Worm (Caenorhabditis elegans) whole organism, L1 larva: ENCODE data around the gene F47E1.1.

Source experiments
- dpl-1 ChIP-seq, 3 experiments: fragments of 150-350 bp in 2 of 3; sonication (generic microtip) in 1 of 3; optimal IDR thresholded peaks; 2 replicates each; lab custom pipeline; 2014 to 2017; ENCODE audit warnings: missing biosample characterization in 3 of 3, missing genetic modification characterization in 3 of 3, missing genetic modification reagents in 3 of 3
- lin-15B ChIP-seq: fragments of 150-350 bp; sonication (generic microtip); optimal IDR thresholded peaks from 3 replicates; lab custom pipeline; 2014; ENCODE audit warnings: missing biosample characterization, missing genetic modification characterization
- nhr-76 ChIP-seq: sonication (generic microtip); optimal IDR thresholded peaks from 2 replicates; lab custom pipeline; 2017; ENCODE audit warnings: missing biosample characterization, missing genetic modification characterization
- rnt-1 ChIP-seq: sonication (generic microtip); optimal IDR thresholded peaks from 2 replicates; lab custom pipeline; 2016; ENCODE audit warnings: mild to moderate bottlenecking, missing genetic modification characterization, moderate library complexity, missing compliant biosample characterization
- unc-62 ChIP-seq: fragments of 150-350 bp; optimal IDR thresholded peaks from 2 replicates; lab custom pipeline; 2014; ENCODE audit warnings: missing biosample characterization, missing genetic modification reagents, missing genetic modification characterization

DNA sequence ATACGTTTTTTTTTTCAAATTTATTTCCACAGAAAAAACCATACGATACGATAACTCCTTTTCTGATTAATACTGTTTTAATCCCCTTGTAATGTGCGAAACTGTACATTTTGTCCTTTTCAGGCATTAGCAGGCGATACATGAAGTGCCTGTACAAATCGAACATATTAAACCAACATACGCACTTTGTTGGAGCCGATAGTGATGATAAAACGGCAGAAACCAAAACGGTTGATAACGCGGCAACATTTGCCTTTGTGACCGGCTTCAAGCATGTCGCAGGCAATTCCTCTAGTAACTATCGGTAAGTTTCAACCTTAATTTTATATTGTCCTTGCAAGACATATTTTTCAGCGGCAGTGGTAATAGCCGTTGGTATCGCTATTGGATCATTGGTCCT is 42.7 kb upstream of the F47E1.1 start, which contains the start of gene nep-22:
- no peak for TF ChIP-seq unc-62 (GFP tag; lab: Kevin White, UChicago)
- no peak for TF ChIP-seq dpl-1 (GFP tag; optimal IDR thresholded peaks at IDR 0.05; lab: Kevin White, UChicago)
- no peak for TF ChIP-seq nhr-76 (tag; lab: Kevin White, UChicago)
- TF ChIP-seq lin-15B = no peak
- TF ChIP-seq rnt-1 (tag; lab: Kevin White, UChicago) = no peak
